Worm (Caenorhabditis elegans) whole organism, L1 larva: ENCODE data around the gene tyr-1.
A peak's percentile ranks its signal among the peaks of the same experiment; 100 is the strongest.

Experiments
- C16A3.4 ChIP-seq: fragments of 150-350 bp; optimal IDR thresholded peaks from 2 replicates; lab custom pipeline; 2014; ENCODE audit warnings: missing biosample characterization, missing genetic modification characterization
- C34B4.2 ChIP-seq: sonication (generic microtip); optimal IDR thresholded peaks from 2 replicates; lab custom pipeline; 2017; ENCODE audit warnings: mild to moderate bottlenecking, missing genetic modification characterization, missing compliant biosample characterization
- F16B12.6 ChIP-seq: fragments of 150-350 bp; optimal IDR thresholded peaks from 2 replicates; lab custom pipeline; 2014; ENCODE audit warnings: missing biosample characterization, missing genetic modification characterization
- aha-1 ChIP-seq: fragments of 150-350 bp; optimal IDR thresholded peaks from 2 replicates; lab custom pipeline; 2014; ENCODE audit warnings: missing biosample characterization, missing genetic modification characterization
- alr-1 ChIP-seq: fragments of 200-800 bp; sonication (Bioruptor generic); optimal IDR thresholded peaks from 2 replicates; lab custom pipeline; 2018; ENCODE audit warnings: borderline replicate concordance, mild to moderate bottlenecking, missing genetic modification characterization, missing compliant biosample characterization
- aly-2 ChIP-seq: fragments of 150-350 bp; optimal IDR thresholded peaks from 2 replicates; lab custom pipeline; 2014; ENCODE audit warnings: missing biosample characterization, missing genetic modification characterization
- ama-1 ChIP-seq: fragments of 150-350 bp; optimal IDR thresholded peaks from 2 replicates; lab custom pipeline; 2014
- blmp-1 ChIP-seq: fragments of 150-350 bp; optimal IDR thresholded peaks from 2 replicates; lab custom pipeline; 2014; ENCODE audit warnings: missing biosample characterization, missing genetic modification characterization
- ceh-63 ChIP-seq: fragments of 200-800 bp; sonication (Bioruptor generic); optimal IDR thresholded peaks from 2 replicates; lab custom pipeline; 2018; ENCODE audit warnings: mild to moderate bottlenecking, missing genetic modification characterization, missing compliant biosample characterization
- ceh-82 ChIP-seq, 3 experiments: fragments of 150-350 bp in 1 of 3; sonication (generic microtip) in 2 of 3; optimal IDR thresholded peaks; 2 replicates each; lab custom pipeline; 2014 to 2017; ENCODE audit warnings: missing biosample characterization in 3 of 3, missing genetic modification characterization in 3 of 3
- ceh-90 ChIP-seq: sonication (generic microtip); optimal IDR thresholded peaks from 2 replicates; lab custom pipeline; 2016; ENCODE audit warnings: missing genetic modification characterization, missing compliant biosample characterization
- ces-1 ChIP-seq: fragments of 150-350 bp; optimal IDR thresholded peaks from 2 replicates; lab custom pipeline; 2014; ENCODE audit warnings: missing biosample characterization, missing genetic modification reagents, missing genetic modification characterization
- dsc-1 ChIP-seq: sonication (generic microtip); optimal IDR thresholded peaks from 2 replicates; lab custom pipeline; 2016; ENCODE audit warnings: mild to moderate bottlenecking, missing genetic modification characterization, missing compliant biosample characterization
- efl-1 ChIP-seq, 4 experiments: fragments of 150-350 bp; optimal IDR thresholded peaks in 3 of 4; peaks in 1 of 4; 1 replicate in 1 of 4; 2 replicates in 3 of 4; lab custom pipeline; 2014; ENCODE audit warnings: missing biosample characterization in 2 of 4, missing genetic modification characterization in 2 of 4, missing genetic modification reagents in 2 of 4
- efl-3 ChIP-seq: fragments of 200-800 bp; sonication (Bioruptor generic); optimal IDR thresholded peaks from 2 replicates; lab custom pipeline; 2018; ENCODE audit warnings: mild to moderate bottlenecking, missing genetic modification characterization, missing compliant biosample characterization
- egl-27 ChIP-seq, 2 experiments: fragments of 150-350 bp in 1 of 2; sonication (generic microtip); optimal IDR thresholded peaks; 3 replicates each; lab custom pipeline; 2017 to 2018; ENCODE audit warnings: missing biosample characterization in 2 of 2, missing genetic modification characterization in 2 of 2, missing genetic modification reagents in 2 of 2
- elt-3 ChIP-seq, 6 experiments: fragments of 150-350 bp in 1 of 6; sonication (generic microtip); optimal IDR thresholded peaks; 2 replicates each; lab custom pipeline; 2017 to 2018; ENCODE audit warnings: missing biosample characterization in 6 of 6, missing genetic modification characterization in 6 of 6, inconsistent platforms in 1 of 6
- ets-5 ChIP-seq: fragments of 200-800 bp; sonication (Bioruptor generic); IDR thresholded peaks from 2 replicates; pipeline ENCODE4 v1.3.6; 2022; ENCODE audit warnings: missing genetic modification characterization, missing compliant biosample characterization
- fkh-10 ChIP-seq: sonication (generic microtip); optimal IDR thresholded peaks from 2 replicates; lab custom pipeline; 2017; ENCODE audit warnings: missing biosample characterization, missing genetic modification reagents, missing genetic modification characterization
- fkh-4 ChIP-seq: sonication (generic microtip); optimal IDR thresholded peaks from 2 replicates; lab custom pipeline; 2016; ENCODE audit warnings: missing compliant biosample characterization, missing genetic modification characterization, borderline replicate concordance
- fos-1 ChIP-seq: fragments of 150-350 bp; optimal IDR thresholded peaks from 2 replicates; lab custom pipeline; 2014; ENCODE audit warnings: missing biosample characterization, missing genetic modification characterization
- grh-1 ChIP-seq: fragments of 200-800 bp; sonication (Bioruptor generic); IDR thresholded peaks from 2 replicates; pipeline ENCODE4 v1.3.6; 2022; ENCODE audit warnings: missing genetic modification reagents, missing genetic modification characterization, missing compliant biosample characterization
- hlh-4 ChIP-seq: sonication (generic microtip); optimal IDR thresholded peaks from 2 replicates; lab custom pipeline; 2016; ENCODE audit warnings: mild to moderate bottlenecking, missing genetic modification characterization, missing compliant biosample characterization
- hpl-2 ChIP-seq: fragments of 150-350 bp; optimal IDR thresholded peaks from 2 replicates; lab custom pipeline; 2014; ENCODE audit warnings: missing biosample characterization, missing genetic modification reagents, missing genetic modification characterization
- irx-1 ChIP-seq: sonication (generic microtip); optimal IDR thresholded peaks from 2 replicates; lab custom pipeline; 2016; ENCODE audit warnings: missing genetic modification characterization, missing compliant biosample characterization
- isw-1 ChIP-seq: fragments of 200-800 bp; sonication (Bioruptor generic); IDR thresholded peaks from 2 replicates; pipeline ENCODE4 v1.3.6; 2022; ENCODE audit warnings: missing genetic modification characterization, missing compliant biosample characterization
- jun-1 ChIP-seq: fragments of 150-350 bp; optimal IDR thresholded peaks from 2 replicates; lab custom pipeline; 2014; ENCODE audit warnings: missing biosample characterization, missing genetic modification reagents, missing genetic modification characterization
- lin-15B ChIP-seq: fragments of 150-350 bp; sonication (generic microtip); optimal IDR thresholded peaks from 3 replicates; lab custom pipeline; 2014; ENCODE audit warnings: missing biosample characterization, missing genetic modification characterization
- lin-35 ChIP-seq, 2 experiments: fragments of 150-350 bp; optimal IDR thresholded peaks; 2 replicates each; lab custom pipeline; 2014; ENCODE audit warnings: missing biosample characterization in 2 of 2, missing genetic modification characterization in 2 of 2, missing genetic modification reagents in 2 of 2
- lir-3 ChIP-seq: sonication (generic microtip); optimal IDR thresholded peaks from 2 replicates; lab custom pipeline; 2016; ENCODE audit warnings: mild to moderate bottlenecking, missing genetic modification characterization, moderate library complexity, missing compliant biosample characterization; ENCODE audit not compliant: poor library complexity
- mab-9 ChIP-seq: fragments of 200-800 bp; sonication (Bioruptor generic); IDR thresholded peaks from 2 replicates; pipeline ENCODE4 v1.3.6; 2022; ENCODE audit warnings: missing genetic modification reagents, missing genetic modification characterization, missing compliant biosample characterization
- mdl-1 ChIP-seq, 2 experiments: fragments of 150-350 bp; optimal IDR thresholded peaks; 2 replicates each; lab custom pipeline; 2014 to 2017; ENCODE audit warnings: missing biosample characterization in 2 of 2, missing genetic modification characterization in 2 of 2, inconsistent platforms in 1 of 2
- mep-1 ChIP-seq: fragments of 150-350 bp; optimal IDR thresholded peaks from 2 replicates; lab custom pipeline; 2014; ENCODE audit warnings: missing biosample characterization, missing genetic modification characterization
- nhr-11 ChIP-seq: fragments of 150-350 bp; optimal IDR thresholded peaks from 2 replicates; lab custom pipeline; 2014; ENCODE audit warnings: missing biosample characterization, missing genetic modification characterization
- nhr-12 ChIP-seq: sonication (generic microtip); optimal IDR thresholded peaks from 2 replicates; lab custom pipeline; 2017; ENCODE audit warnings: missing biosample characterization, missing genetic modification characterization
- nhr-19 ChIP-seq: fragments of 200-800 bp; sonication (Bioruptor generic); conservative IDR thresholded peaks from 2 replicates; pipeline ENCODE4 v1.3.6; 2022; ENCODE audit warnings: missing genetic modification characterization, missing compliant biosample characterization
- nhr-20 ChIP-seq: sonication (generic microtip); optimal IDR thresholded peaks from 2 replicates; lab custom pipeline; 2016; ENCODE audit warnings: mild to moderate bottlenecking, missing genetic modification characterization, missing compliant biosample characterization
- nhr-28 ChIP-seq: fragments of 150-350 bp; optimal IDR thresholded peaks from 2 replicates; lab custom pipeline; 2014; ENCODE audit warnings: missing biosample characterization, missing genetic modification characterization
- nhr-47 ChIP-seq: sonication (generic microtip); optimal IDR thresholded peaks from 2 replicates; lab custom pipeline; 2016; ENCODE audit warnings: mild to moderate bottlenecking, missing genetic modification characterization, moderate library complexity, missing compliant biosample characterization
- nhr-76 ChIP-seq: sonication (generic microtip); optimal IDR thresholded peaks from 2 replicates; lab custom pipeline; 2017; ENCODE audit warnings: missing biosample characterization, missing genetic modification characterization
- pag-3 ChIP-seq: sonication (generic microtip); optimal IDR thresholded peaks from 2 replicates; lab custom pipeline; 2017; ENCODE audit warnings: missing genetic modification characterization, mild to moderate bottlenecking, missing compliant biosample characterization, antibody characterized with exemption, borderline replicate concordance; ENCODE audit not compliant: insufficient read depth
- pqm-1 ChIP-seq: sonication (generic microtip); optimal IDR thresholded peaks from 3 replicates; lab custom pipeline; 2017; ENCODE audit warnings: missing biosample characterization, missing genetic modification characterization
- sox-4 ChIP-seq: sonication (generic microtip); optimal IDR thresholded peaks from 2 replicates; lab custom pipeline; 2016; ENCODE audit warnings: missing genetic modification characterization, missing compliant biosample characterization
- sptf-1 ChIP-seq: fragments of 150-350 bp; optimal IDR thresholded peaks from 2 replicates; lab custom pipeline; 2014; ENCODE audit warnings: missing biosample characterization, missing genetic modification characterization
- unc-62 ChIP-seq: fragments of 150-350 bp; optimal IDR thresholded peaks from 2 replicates; lab custom pipeline; 2014; ENCODE audit warnings: missing biosample characterization, missing genetic modification reagents, missing genetic modification characterization
- unc-98 ChIP-seq: fragments of 200-800 bp; sonication (Bioruptor generic); IDR thresholded peaks from 2 replicates; pipeline ENCODE4 v1.3.6; 2022; ENCODE audit warnings: missing genetic modification characterization, missing compliant biosample characterization
- vab-15 ChIP-seq: sonication (generic microtip); optimal IDR thresholded peaks from 2 replicates; lab custom pipeline; 2017; ENCODE audit warnings: missing genotype, mild to moderate bottlenecking, missing genetic modification characterization, missing compliant biosample characterization
- zag-1 ChIP-seq: fragments of 150-350 bp; optimal IDR thresholded peaks from 2 replicates; lab custom pipeline; 2014; ENCODE audit warnings: missing biosample characterization, missing genetic modification characterization
- zip-4 ChIP-seq: fragments of 200-800 bp; sonication (Bioruptor generic); optimal IDR thresholded peaks from 2 replicates; lab custom pipeline; 2018; ENCODE audit warnings: mild to moderate bottlenecking, missing genetic modification characterization, moderate library complexity, missing compliant biosample characterization
- ztf-11 ChIP-seq, 2 experiments: sonication (generic microtip); optimal IDR thresholded peaks; 2 replicates each; lab custom pipeline; 2016 to 2017; ENCODE audit warnings: missing genetic modification characterization in 2 of 2, missing biosample characterization in 1 of 2, missing compliant biosample characterization in 1 of 2
- ztf-4 ChIP-seq: fragments of 150-350 bp; optimal IDR thresholded peaks from 2 replicates; lab custom pipeline; 2014; ENCODE audit warnings: missing biosample characterization, missing genetic modification characterization

tyr-1 gene

DNA sequence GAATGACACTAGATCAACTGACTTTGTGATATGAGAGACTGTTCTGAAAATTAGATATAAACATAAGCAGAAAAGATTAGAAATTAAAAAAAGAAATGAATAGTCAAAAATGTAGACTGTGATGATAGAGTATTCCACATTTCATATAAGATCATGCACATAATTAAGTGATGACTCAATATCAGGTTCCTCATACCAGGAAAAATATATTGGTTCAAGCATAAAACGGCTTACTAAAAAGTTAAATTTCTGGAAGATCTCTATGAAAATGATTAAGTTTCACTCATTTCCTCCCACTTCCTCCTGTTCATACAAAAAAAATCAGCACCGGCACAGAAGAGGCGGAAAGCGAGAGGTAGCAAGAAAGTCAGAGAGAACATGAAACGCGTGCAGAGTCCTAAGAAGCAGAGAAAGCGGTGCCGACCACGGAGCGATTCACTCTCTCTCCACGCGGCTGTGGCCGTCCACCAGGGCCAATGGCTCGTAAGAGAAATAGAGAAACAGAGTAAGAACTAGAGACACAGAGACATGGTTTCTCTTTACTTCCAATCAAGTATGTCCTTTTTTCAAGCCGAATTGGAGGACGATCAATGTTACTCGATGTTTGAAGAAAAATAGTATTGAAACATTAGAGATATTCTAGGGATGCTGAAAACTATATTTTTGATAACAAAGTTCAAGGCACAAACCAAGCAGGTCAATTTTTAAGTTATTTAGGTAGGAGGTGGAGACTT lies 18.2 kb downstream of the tyr-1 start, which contains the start of the genes ZK688.5 and fahd-1:
Gene ZK688.5 (minus strand): TSS at position 51 of the 734 bp plus-strand sequence.
Gene fahd-1 (plus strand): TSS at position 684 of the 734 bp plus-strand sequence.
- TF ChIP-seq ces-1 (GFP tag; lab: Kevin White, UChicago) (no peak), nhr-11 (tag; lab: Kevin White, UChicago) (no peak), ceh-63 (GFP tag; lab: Kevin White, UChicago) (no peak), ama-1 (no peak), sox-4 (no peak), blmp-1 (peak; percentile 92), nhr-76 (tag; lab: Kevin White, UChicago) (no peak), dsc-1 (tag; lab: Kevin White, UChicago) (peak; percentile 39), lir-3 (tag; lab: Kevin White, UChicago) (no peak), nhr-28 (tag; lab: Kevin White, UChicago) (no peak), hpl-2 (no peak), fos-1 (tag; lab: Kevin White, UChicago) (no peak), ets-5 (no peak), mep-1 (tag; lab: Kevin White, UChicago) (peak; percentile 70), mab-9 (GFP tag; lab: Robert Waterston, UW) (no peak), aly-2 (no peak), unc-62 (GFP tag; lab: Kevin White, UChicago) (no peak), alr-1 (tag; lab: Kevin White, UChicago) (no peak), fkh-10 (GFP tag; lab: Kevin White, UChicago) (no peak), C16A3.4 (tag; lab: Kevin White, UChicago) (peak; percentile 60), ztf-11 (tag; optimal IDR thresholded peaks at IDR 0.05; lab: Kevin White, UChicago) (no peak), isw-1 (GFP tag; lab: Robert Waterston, UW) (peak; percentile 35; the same call in 1 of the 2 replicates), egl-27 (tag; optimal IDR thresholded peaks at IDR 0.05; lab: Kevin White, UChicago) (no peak), pqm-1 (tag; lab: Kevin White, UChicago) (no peak), unc-98 (GFP tag; lab: Robert Waterston, UW) (no peak), jun-1 (tag; lab: Kevin White, UChicago) (peak; percentile 46), nhr-47 (peak; percentile 70), lin-35 (GFP tag; optimal IDR thresholded peaks at IDR 0.05; lab: Kevin White, UChicago) (peak; percentile 70 to 71), lin-15B (tag; lab: Kevin White, UChicago) (no peak), vab-15 (no peak), grh-1 (GFP tag; lab: Robert Waterston, UW) (no peak), mdl-1 (tag; optimal IDR thresholded peaks at IDR 0.05; lab: Kevin White, UChicago) (peak in 1 of 2 experiments; percentile 82), efl-1 (optimal IDR thresholded peaks at IDR 0.05; lab: Kevin White, UChicago) (peak; percentile 72 to 77), efl-1 (GFP tag; optimal IDR thresholded peaks at IDR 0.05 in 1 of 2; lab: Kevin White, UChicago) (peak; percentile 27 to 94), hlh-4 (tag; lab: Kevin White, UChicago) (no peak), efl-3 (GFP tag; lab: Kevin White, UChicago) (no peak), aha-1 (tag; lab: Kevin White, UChicago) (no peak), pag-3 (no peak), F16B12.6 (tag; lab: Kevin White, UChicago) (peak; percentile 41), ceh-82 (tag; optimal IDR thresholded peaks at IDR 0.05; lab: Kevin White, UChicago) (peak; percentile 5 to 80 (median 47)), zip-4 (no peak), sptf-1 (tag; lab: Kevin White, UChicago) (no peak), nhr-19 (GFP tag; lab: Robert Waterston, UW) (peak; percentile 57), nhr-20 (tag; lab: Kevin White, UChicago) (peak; percentile 72), zag-1 (tag; lab: Kevin White, UChicago) (no peak), ztf-4 (tag; lab: Kevin White, UChicago) (peak; percentile 34), C34B4.2 (tag; lab: Kevin White, UChicago) (no peak), elt-3 (tag; optimal IDR thresholded peaks at IDR 0.05; lab: Kevin White, UChicago) (peak in 2 of 6 experiments; percentile 41 to 48), irx-1 (tag; lab: Kevin White, UChicago) (no peak), ceh-90 (tag; lab: Kevin White, UChicago) (no peak), nhr-12 (no peak), fkh-4 (tag; lab: Kevin White, UChicago) (no peak)
